Worm (Caenorhabditis elegans) whole organism, late embryonic: ENCODE data around the gene nhr-126.

Source experiments
- ama-1 ChIP-seq: fragments of 150-350 bp; optimal IDR thresholded peaks from 2 replicates; lab custom pipeline; 2014
- sox-2 ChIP-seq: fragments of 200-800 bp; sonication (Bioruptor generic); IDR thresholded peaks from 2 replicates; pipeline ENCODE4 v1.3.6; 2022; ENCODE audit warnings: missing genetic modification reagents, missing genetic modification characterization, missing compliant biosample characterization

ce11 chrV:2211936-2212335 lies 16.9 kb upstream of the nhr-126 start, which contains the start of gene nhr-133:
- TF ChIP-seq sox-2 (GFP tag; lab: Robert Waterston, UW) (no peak), ama-1 (lab: Kevin White, UChicago) (no peak)
